Fruit fly (Drosophila melanogaster) S2 (cell line): ENCODE measurements around the gene Agpat3.

Source experiments
- CG8478 ChIP-seq: fragments of >200 bp; optimal IDR thresholded peaks from 2 replicates; lab custom pipeline; 2018
- CTCF ChIP-seq, 2 experiments: fragments of >200 bp; optimal IDR thresholded peaks; 2 replicates each; lab custom pipeline; 2018

- TF ChIP-seq CTCF (optimal IDR thresholded peaks at IDR 0.05; lab: Kevin White, UChicago) (no peak), CG8478 (lab: Kevin White, UChicago) (no peak)
Observed at dm6 chr3L:16361200-16361815, 24.4 kb downstream of the Agpat3 start.
